Worm (Caenorhabditis elegans) whole organism, early embryonic: ENCODE results near the gene acs-20.

Source experiments
- B0310.2 ChIP-seq: sonication (generic microtip); optimal IDR thresholded peaks from 2 replicates; lab custom pipeline; 2016; ENCODE audit warnings: mild to moderate bottlenecking, missing genetic modification characterization, missing compliant biosample characterization
- F13C5.2 ChIP-seq: sonication (generic microtip); optimal IDR thresholded peaks from 2 replicates; lab custom pipeline; 2017; ENCODE audit warnings: mild to moderate bottlenecking, missing genetic modification characterization, inconsistent platforms, missing compliant biosample characterization
- ama-1 ChIP-seq: fragments of 150-350 bp; optimal IDR thresholded peaks from 2 replicates; lab custom pipeline; 2014
- ets-7 ChIP-seq: sonication (generic microtip); optimal IDR thresholded peaks from 2 replicates; lab custom pipeline; 2016; ENCODE audit warnings: missing genotype, missing genetic modification characterization, missing compliant biosample characterization
- flt-1 ChIP-seq: fragments of 200-800 bp; sonication (Bioruptor generic); IDR thresholded peaks from 2 replicates; pipeline ENCODE4 v1.3.6; 2022; ENCODE audit warnings: missing genetic modification characterization, missing compliant biosample characterization
- hmbx-1 ChIP-seq: sonication (generic microtip); optimal IDR thresholded peaks from 2 replicates; lab custom pipeline; 2016; ENCODE audit warnings: mild to moderate bottlenecking, missing genetic modification characterization, missing compliant biosample characterization
- hmg-4 ChIP-seq: fragments of 200-800 bp; sonication (Bioruptor generic); optimal IDR thresholded peaks from 2 replicates; lab custom pipeline; 2018; ENCODE audit warnings: mild to moderate bottlenecking, missing genetic modification characterization, missing compliant biosample characterization
- sea-1 ChIP-seq: fragments of 200-800 bp; sonication (Bioruptor generic); conservative IDR thresholded peaks from 2 replicates; pipeline ENCODE4 v1.3.6; 2022; ENCODE audit warnings: missing genetic modification characterization, missing compliant biosample characterization

DNA sequence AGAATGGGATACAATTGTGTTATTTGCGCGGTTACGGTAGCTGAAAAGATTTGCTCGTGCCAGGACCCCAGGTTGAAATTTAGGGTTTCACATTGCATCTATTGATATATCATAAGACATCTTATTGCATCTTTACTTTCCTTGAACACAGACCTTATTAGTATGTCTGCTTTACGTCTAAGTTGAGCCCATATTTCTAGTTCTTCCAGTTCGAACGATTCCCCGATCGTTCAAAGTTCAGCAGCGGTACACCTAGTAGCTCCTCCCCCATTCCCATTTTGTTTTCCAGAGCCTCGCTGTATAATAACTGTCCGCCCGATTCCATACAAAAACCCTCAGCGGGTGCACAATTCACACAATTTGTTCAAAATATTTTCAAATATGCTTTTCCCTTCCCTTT is 43.2 kb upstream of the acs-20 start, which contains the start of gene C25G4.17:
- TF ChIP-seq ama-1 (lab: Kevin White, UChicago) (no peak), ets-7 (tag; lab: Kevin White, UChicago) (no peak), flt-1 (no peak), hmbx-1 (tag; lab: Kevin White, UChicago) (no peak), hmg-4 (GFP tag; lab: Kevin White, UChicago) (no peak), sea-1 (no peak), B0310.2 (no peak), F13C5.2 (tag; lab: Kevin White, UChicago) (no peak)
